Fruit fly (Drosophila melanogaster): ENCODE data around the gene Pfdn4.
A peak's percentile ranks its signal among the peaks of the same experiment; 100 is the strongest.

Gene Pfdn4

DNA sequence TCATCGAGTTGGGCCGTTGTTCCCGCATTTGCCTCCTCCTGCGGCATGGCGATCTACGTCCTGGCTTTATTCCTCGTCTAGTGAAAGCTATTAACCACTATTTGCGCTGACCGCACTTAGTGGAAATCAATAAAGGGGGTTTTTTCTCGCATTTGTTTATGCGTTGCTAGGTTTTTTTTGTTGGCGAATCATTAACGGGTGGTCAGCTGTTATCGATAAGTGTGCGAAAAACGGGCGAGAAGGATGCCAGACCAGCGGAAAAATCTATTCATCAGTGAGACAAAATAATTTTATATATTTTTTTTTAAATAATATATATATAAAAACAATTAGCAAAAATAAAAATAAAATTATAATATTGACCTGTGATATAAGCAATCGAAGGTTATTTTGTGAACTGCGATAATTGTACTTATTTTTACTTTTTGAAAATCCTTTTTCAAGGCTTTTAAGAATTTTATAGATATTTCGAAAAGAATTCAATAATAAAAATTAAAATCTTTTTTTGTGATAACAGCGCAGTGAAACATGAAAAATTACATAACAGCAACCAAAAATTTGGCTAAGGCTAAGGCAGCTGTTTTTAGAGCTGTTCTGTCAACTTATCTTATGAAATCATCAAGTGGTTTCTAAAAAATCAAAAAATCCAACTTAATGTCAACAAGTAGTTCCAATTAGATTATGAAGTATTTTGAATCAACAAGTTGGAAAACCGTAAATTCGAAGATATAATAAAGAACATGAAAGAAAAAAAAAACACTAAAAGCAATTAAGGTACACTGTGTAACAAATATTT, 8.4 kb downstream of the Pfdn4 start, which contains the start of gene Klp64D (continued):
- TF ChIP-seq lbe (GFP tag; optimal IDR thresholded peaks at IDR 0.05) (no peak), crc (GFP tag; optimal IDR thresholded peaks at IDR 0.05) (no peak), mam (GFP tag; optimal IDR thresholded peaks at IDR 0.05) (no peak), Rfx (GFP tag; IDR thresholded peaks at IDR 0.05) (peak; percentile 56), HmgZ (tag; optimal IDR thresholded peaks at IDR 0.05) (no peak), CG12155 (GFP tag; optimal IDR thresholded peaks at IDR 0.05) (peak; percentile 11), CG15269 (tag; optimal IDR thresholded peaks at IDR 0.05) (peak; percentile 47), CG12744 (GFP tag; optimal IDR thresholded peaks at IDR 0.05) (no peak), CG2120 (GFP tag; optimal IDR thresholded peaks at IDR 0.05) (peak; percentile 6), ci (GFP tag; IDR thresholded peaks at IDR 0.05) (no peak), CG14965 (GFP tag; optimal IDR thresholded peaks at IDR 0.05; ENCODE audit: borderline replicate concordance) (no peak), CG17568 (GFP tag; optimal IDR thresholded peaks at IDR 0.05) (no peak), Bdp1 (GFP tag; optimal IDR thresholded peaks at IDR 0.05) (no peak), exex (tag; optimal IDR thresholded peaks at IDR 0.05) (no peak), CG2129 (GFP tag; IDR thresholded peaks at IDR 0.05; ENCODE audit: partially characterized antibody) (peak; percentile 15; the same call in 1 of the 2 replicates), NK7.1 (GFP tag; optimal IDR thresholded peaks at IDR 0.05) (no peak), btn (GFP tag; optimal IDR thresholded peaks at IDR 0.05) (no peak), CG3281 (GFP tag; optimal IDR thresholded peaks at IDR 0.05) (peak; percentile 12), Dek (tag; optimal IDR thresholded peaks at IDR 0.05) (no peak), Hr78 (GFP tag; optimal IDR thresholded peaks at IDR 0.05) (no peak), pita (GFP tag; optimal IDR thresholded peaks at IDR 0.05) (no peak), BtbVII (GFP tag; optimal IDR thresholded peaks at IDR 0.05) (no peak), CG17186 (GFP tag; optimal IDR thresholded peaks at IDR 0.05) (no peak), CG8359 (GFP tag; optimal IDR thresholded peaks at IDR 0.05; ENCODE audit: borderline replicate concordance) (no peak), pb (GFP tag; optimal IDR thresholded peaks at IDR 0.05) (no peak), CG15696 (tag; optimal IDR thresholded peaks at IDR 0.05) (peak; percentile 7), Hey (tag; optimal IDR thresholded peaks at IDR 0.05) (no peak), peb (GFP tag; IDR thresholded peaks at IDR 0.05) (no peak), grau (tag; optimal IDR thresholded peaks at IDR 0.05) (peak; percentile 43), yki (optimal IDR thresholded peaks at IDR 0.05) (no peak), CG9817 (tag; optimal IDR thresholded peaks at IDR 0.05) (peak; percentile 45), Ptx1 (GFP tag; IDR thresholded peaks at IDR 0.05) (0 out of 2 replicates have a peak, but pooled peaks have one; percentile 17), sens (GFP tag) (peak; percentile 22), jumu (GFP tag; optimal IDR thresholded peaks at IDR 0.05) (no peak), CG7963 (GFP tag; IDR thresholded peaks at IDR 0.05; ENCODE audit: partially characterized antibody) (no peak), amos (GFP tag; IDR thresholded peaks at IDR 0.05; ENCODE audit: partially characterized antibody) (peak; percentile 23; the same call in 1 of the 2 replicates), Ravus (GFP tag; IDR thresholded peaks at IDR 0.05) (no peak), Chrac-16 (GFP tag; optimal IDR thresholded peaks at IDR 0.05) (peak; percentile 0), H15 (GFP tag; IDR thresholded peaks at IDR 0.05) (no peak), Tbp (GFP tag; optimal IDR thresholded peaks at IDR 0.05) (no peak), CG15601 (tag; optimal IDR thresholded peaks at IDR 0.05) (no peak), ken (GFP tag; IDR thresholded peaks at IDR 0.05) (no peak), unc-4 (GFP tag; IDR thresholded peaks at IDR 0.05; ENCODE audit: partially characterized antibody) (no peak), fd64A (GFP tag; optimal IDR thresholded peaks at IDR 0.05) (no peak), eve (GFP tag; optimal IDR thresholded peaks at IDR 0.05) (no peak), CG5245 (GFP tag; optimal IDR thresholded peaks at IDR 0.05) (no peak), CG1529 (GFP tag; optimal IDR thresholded peaks at IDR 0.05) (no peak), ATbp (GFP tag; optimal IDR thresholded peaks at IDR 0.05) (no peak), BEAF-32 (GFP tag; optimal IDR thresholded peaks at IDR 0.05) (peak; percentile 14), slp2 (GFP tag; optimal IDR thresholded peaks at IDR 0.05) (no peak)
